Worm (Caenorhabditis elegans) whole organism, L4 larva: ENCODE data around the gene hbl-1.

Source experiments
- ces-1 ChIP-seq: fragments of 150-350 bp; sonication (generic microtip); optimal IDR thresholded peaks from 4 replicates; lab custom pipeline; 2014; ENCODE audit warnings: missing biosample characterization, missing genetic modification reagents, missing genetic modification characterization
- zfp-2 ChIP-seq: sonication (generic microtip); optimal IDR thresholded peaks from 2 replicates; lab custom pipeline; 2016; ENCODE audit warnings: mild to moderate bottlenecking, missing genetic modification characterization, missing compliant biosample characterization

- no peak for TF ChIP-seq ces-1
- TF ChIP-seq zfp-2 (tag; lab: Kevin White, UChicago) = no peak
These were observed 37.2 kb downstream of the hbl-1 start for ce11 chrX:5859161-5859560.
